Fruit fly (Drosophila melanogaster) whole organism, embryonic: ENCODE measurements around the gene Hsp70Aa.

Experiments
- CG10959 ChIP-seq: fragments of 200-800 bp; sonication (Bioruptor generic); IDR thresholded peaks from 2 replicates; pipeline ENCODE4 v1.3.6; 2022; ENCODE audit warnings: missing biosample characterization, missing genetic modification characterization
- Dek ChIP-seq: fragments of 200-800 bp; sonication (Bioruptor generic); optimal IDR thresholded peaks from 3 replicates; lab custom pipeline; 2019; ENCODE audit warnings: missing biosample characterization, mild to moderate bottlenecking, missing genetic modification characterization, moderate library complexity
- Hmx ChIP-seq: fragments of 200-800 bp; sonication (Bioruptor generic); optimal IDR thresholded peaks from 2 replicates; lab custom pipeline; 2016; ENCODE audit warnings: missing biosample characterization, missing genetic modification characterization
- nau ChIP-seq: fragments of 200-800 bp; sonication (Bioruptor generic); optimal IDR thresholded peaks from 3 replicates; lab custom pipeline; 2017; ENCODE audit warnings: missing biosample characterization, mild to moderate bottlenecking, missing genetic modification characterization, missing genetic modification reagents

DNA sequence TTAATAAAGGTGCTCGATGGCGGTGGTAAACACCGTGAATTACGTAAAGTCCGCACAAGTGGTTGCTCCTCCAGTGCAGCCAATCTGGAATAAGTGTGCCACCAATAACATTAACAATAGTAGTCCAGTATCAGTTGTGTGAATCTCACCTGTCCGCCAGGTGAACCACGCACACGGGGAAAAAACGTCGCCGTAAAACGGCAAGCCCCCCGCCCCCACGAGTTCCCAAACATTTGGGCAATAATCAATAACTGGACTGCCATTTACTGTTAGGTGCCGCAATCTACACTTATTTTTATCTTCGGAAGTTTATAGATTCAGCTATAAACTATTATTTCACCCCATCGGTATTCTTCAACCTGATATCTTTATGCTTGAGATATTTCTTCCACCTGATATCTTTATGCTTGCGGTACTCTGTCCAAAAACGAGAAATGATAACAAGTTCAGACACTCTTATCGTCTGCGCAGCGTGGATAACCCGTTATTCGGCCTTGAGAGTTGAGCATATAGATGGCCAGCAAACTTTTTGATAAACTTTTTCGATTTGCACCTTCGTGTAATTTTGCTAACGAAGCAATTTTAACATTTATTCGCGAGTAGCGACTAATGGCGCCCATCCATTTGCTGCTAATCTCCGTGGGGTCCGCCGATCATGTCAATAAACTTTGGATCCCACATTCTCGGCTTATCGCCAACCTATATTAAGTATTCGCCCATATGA, 11.8 kb upstream of the Hsp70Aa start:
- TF ChIP-seq Hmx (no peak), nau (GFP tag; lab: Kevin White, UChicago) (no peak), Dek (tag; lab: Kevin White, UChicago) (no peak), CG10959 (GFP tag; lab: Robert Waterston, UW) (no peak)
